Worm (Caenorhabditis elegans) whole organism, mixed stage, embryonic: Measurements from ENCODE around the gene hrpa-1.

ENCODE experiments used
- cnd-1 ChIP-seq: fragments of 200-800 bp; sonication (Bioruptor generic); optimal IDR thresholded peaks from 2 replicates; lab custom pipeline; 2018; ENCODE audit warnings: mild to moderate bottlenecking, missing genetic modification characterization, missing compliant biosample characterization
- elt-1 ChIP-seq: sonication (generic microtip); optimal IDR thresholded peaks from 2 replicates; lab custom pipeline; 2017; ENCODE audit warnings: missing genetic modification characterization, mild to moderate bottlenecking, missing compliant biosample characterization, antibody characterized with exemption, moderate library complexity, borderline replicate concordance; ENCODE audit not compliant: insufficient read depth
- nhr-28 ChIP-seq: fragments of 150-350 bp; optimal IDR thresholded peaks from 2 replicates; lab custom pipeline; 2014; ENCODE audit warnings: missing biosample characterization, missing genetic modification characterization
- unc-62 ChIP-seq: fragments of 150-350 bp; optimal IDR thresholded peaks from 2 replicates; lab custom pipeline; 2014; ENCODE audit warnings: missing biosample characterization, missing genetic modification reagents, missing genetic modification characterization

DNA sequence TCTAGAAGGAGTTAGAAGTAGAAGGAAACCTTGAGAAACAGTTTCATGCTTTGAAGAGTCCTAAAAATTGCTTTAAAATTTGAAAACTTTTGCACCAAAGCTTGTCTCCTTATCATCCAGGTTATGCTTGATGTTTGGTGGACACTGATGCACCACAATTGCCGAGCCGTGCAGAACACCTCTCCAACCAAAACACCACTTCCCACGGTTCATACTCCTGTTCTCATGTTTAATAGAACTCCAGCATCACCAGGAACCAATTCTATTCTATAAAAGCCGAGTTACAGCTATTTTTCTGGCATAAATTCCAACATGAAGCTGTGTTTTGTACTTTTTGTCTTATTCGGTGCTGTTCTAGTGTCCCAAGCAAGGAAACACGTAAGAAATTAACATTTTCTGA is 2.5 kb upstream of the hrpa-1 start, which contains the start of gene F42A6.2:
- TF ChIP-seq nhr-28 (tag; lab: Kevin White, UChicago), result no peak
- TF ChIP-seq elt-1 (tag; lab: Kevin White, UChicago), result no peak
- no peak for TF ChIP-seq unc-62 (GFP tag; lab: Kevin White, UChicago)
- TF ChIP-seq cnd-1 (tag; lab: Kevin White, UChicago), result no peak
